Fruit fly (Drosophila melanogaster) S2 (cell line): ENCODE results near the gene Rab19.

Experiments used
- CG8478 ChIP-seq: fragments of >200 bp; optimal IDR thresholded peaks from 2 replicates; lab custom pipeline; 2018
- CTCF ChIP-seq, 2 experiments: fragments of >200 bp; optimal IDR thresholded peaks; 2 replicates each; lab custom pipeline; 2018

DNA sequence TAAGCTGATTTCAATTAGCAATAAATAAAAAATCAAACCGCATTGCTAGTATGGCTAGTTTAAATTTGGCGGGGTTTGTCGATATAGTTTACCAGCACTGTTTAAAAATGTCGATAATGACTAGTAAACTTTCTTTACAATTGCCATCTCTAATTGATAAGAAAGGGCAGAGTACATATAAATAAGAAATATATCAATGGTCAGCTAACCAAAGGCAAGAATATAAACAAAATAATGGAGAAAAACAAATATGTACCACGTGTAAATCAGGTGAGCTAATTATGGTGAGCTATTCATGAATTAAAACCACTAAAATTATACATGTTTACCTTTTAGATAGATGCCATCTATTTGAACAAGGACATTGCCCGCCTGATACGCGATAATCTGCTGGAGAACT lies 42.1 kb downstream of the Rab19 start, which contains the start of gene Pex2:
- TF ChIP-seq CG8478 (lab: Kevin White, UChicago) (no peak), CTCF (optimal IDR thresholded peaks at IDR 0.05; lab: Kevin White, UChicago) (no peak)
